Fruit fly (Drosophila melanogaster) Kc167 (cell line): ENCODE measurements around the gene CG17193.
A peak's percentile ranks its signal among the peaks of the same experiment; 100 is the strongest.

Experiments
- Myc ChIP-seq: fragments of >200 bp; optimal IDR thresholded peaks from 2 replicates; lab custom pipeline; 2017; ENCODE audit warnings: missing external identifiers
- Sin3A ChIP-seq: fragments of >200 bp; optimal IDR thresholded peaks from 2 replicates; lab custom pipeline; 2018; ENCODE audit warnings: missing external identifiers
- h ChIP-seq: fragments of >200 bp; optimal IDR thresholded peaks from 3 replicates; lab custom pipeline; 2018; ENCODE audit warnings: missing external identifiers
- insv ChIP-seq: fragments of >200 bp; optimal IDR thresholded peaks from 3 replicates; lab custom pipeline; 2018; ENCODE audit warnings: missing external identifiers
- psq ChIP-seq: fragments of >200 bp; optimal IDR thresholded peaks from 2 replicates; lab custom pipeline; 2017; ENCODE audit warnings: missing external identifiers
- ttk ChIP-seq: sonication (Bioruptor generic); optimal IDR thresholded peaks from 2 replicates; lab custom pipeline; 2017; ENCODE audit warnings: missing external identifiers

Gene CG17193

DNA sequence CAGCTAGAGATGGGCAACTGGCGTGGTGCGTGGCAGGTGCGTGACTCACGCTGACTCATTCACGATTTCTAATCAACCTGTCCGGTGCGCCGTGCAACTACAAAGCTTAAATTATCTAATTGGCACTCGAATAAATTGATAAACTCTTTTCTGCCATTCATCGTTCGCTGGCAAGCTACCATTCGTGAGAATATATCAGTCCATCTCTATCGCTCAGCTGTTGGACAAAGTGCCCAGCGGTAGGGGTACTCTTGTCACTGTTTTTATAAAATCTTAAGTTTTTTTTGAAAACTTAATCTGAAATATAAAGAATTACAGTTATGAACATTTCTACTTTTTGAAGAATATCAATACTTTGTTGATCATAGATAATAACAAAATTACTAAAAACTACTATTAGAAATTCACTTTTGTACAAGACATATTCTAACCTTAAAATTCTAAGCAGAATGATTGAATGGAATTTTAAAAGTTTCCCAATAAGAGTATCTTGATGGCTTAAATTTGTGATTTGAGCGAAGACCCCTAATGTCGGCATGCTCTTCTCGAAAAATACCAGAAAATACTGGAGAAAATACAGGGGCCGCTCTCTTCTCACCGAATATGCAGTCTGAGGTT, 34.6 kb downstream of the CG17193 start, which contains the start of the genes PIG-L and psidin:
Gene PIG-L (minus strand): TSS at position 187 of the 618 bp plus-strand sequence.
Gene psidin (plus strand): TSS at position 553 of the 618 bp plus-strand sequence.
- TF ChIP-seq insv: no peak
- no peak for TF ChIP-seq ttk (lab: Kevin White, UChicago)
- TF ChIP-seq Sin3A: no peak
- TF ChIP-seq h (lab: Kevin White, UChicago): no peak

DNA sequence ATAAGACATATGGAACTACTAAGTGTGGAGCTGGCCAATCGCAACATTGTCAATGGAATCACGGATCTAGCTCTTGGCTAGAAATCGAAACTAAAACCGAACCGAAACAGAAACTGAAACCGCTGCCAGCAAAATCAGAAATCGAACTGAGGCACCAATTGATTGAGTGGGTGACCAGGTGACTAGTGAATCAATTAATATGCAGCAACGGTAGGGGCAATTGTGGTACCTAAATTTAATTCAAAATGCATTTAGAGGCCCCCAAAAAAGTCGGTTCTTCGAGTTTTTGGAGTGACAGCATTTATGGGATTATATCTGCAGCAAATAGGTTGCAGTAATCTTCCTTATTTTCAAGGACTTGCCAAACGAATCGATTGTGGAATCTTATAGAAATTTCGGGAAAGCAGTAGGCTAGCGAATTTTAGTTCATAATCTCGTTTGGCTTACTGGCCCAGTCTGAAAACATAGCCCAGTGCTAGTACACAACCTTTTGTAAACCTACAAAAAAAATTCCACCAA, 42.4 kb downstream of the CG17193 start, which contains the start of the genes CG17190 and CG4836:
Gene CG17190 (minus strand): TSS at position 101 of the 519 bp plus-strand sequence.
Gene CG4836 (plus strand): TSS at position 469 of the 519 bp plus-strand sequence.
- TF ChIP-seq Myc: no peak
- no peak for TF ChIP-seq ttk (lab: Kevin White, UChicago)
- no peak for TF ChIP-seq h (lab: Kevin White, UChicago)
- TF ChIP-seq Sin3A: no peak
- TF ChIP-seq psq (lab: Kevin White, UChicago): no peak
- no peak for TF ChIP-seq insv

DNA sequence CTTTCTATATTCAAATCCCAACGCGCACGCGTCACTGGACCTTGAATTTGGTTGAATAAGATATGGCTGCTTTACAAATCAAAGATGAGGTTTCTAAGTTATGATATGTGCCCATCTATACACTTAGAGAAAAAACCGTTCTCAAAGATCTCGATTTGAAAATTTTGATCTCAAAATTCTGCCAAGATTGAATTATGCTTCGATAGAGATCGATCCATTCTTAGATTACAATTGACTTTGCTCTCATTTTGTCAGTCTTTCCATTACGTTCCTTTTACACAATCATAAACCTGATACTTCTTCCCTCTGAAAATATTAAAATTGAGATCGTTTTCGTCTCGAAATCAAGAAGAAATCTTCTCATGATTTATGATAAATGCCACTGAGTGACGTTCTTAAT, 43.2 kb downstream of the CG17193 start:
- no peak for TF ChIP-seq Myc
- TF ChIP-seq Sin3A: no peak
- TF ChIP-seq h (lab: Kevin White, UChicago): no peak
- TF ChIP-seq insv: no peak
- TF ChIP-seq psq (lab: Kevin White, UChicago): no peak
- TF ChIP-seq ttk (lab: Kevin White, UChicago): no peak

dm6 chr3R:20010942-20011341, 45.0 kb downstream of the CG17193 start:
- TF ChIP-seq h (lab: Kevin White, UChicago): no peak
- TF ChIP-seq Sin3A: no peak
- no peak for TF ChIP-seq ttk (lab: Kevin White, UChicago)
- TF ChIP-seq psq (lab: Kevin White, UChicago): no peak
- TF ChIP-seq insv: no peak
- no peak for TF ChIP-seq Myc

dm6 chr3R:20008372-20009051, 47.4 kb downstream of the CG17193 start, which contains the start of the genes Hs6st and MED25:
Gene Hs6st, minus strand, starts transcription at chr3R:20008512.
Gene MED25, plus strand, starts transcription at chr3R:20008947.
- TF ChIP-seq h (lab: Kevin White, UChicago): no peak
- TF ChIP-seq Myc: no peak
- peak; percentile 91 for TF ChIP-seq psq (lab: Kevin White, UChicago)

DNA sequence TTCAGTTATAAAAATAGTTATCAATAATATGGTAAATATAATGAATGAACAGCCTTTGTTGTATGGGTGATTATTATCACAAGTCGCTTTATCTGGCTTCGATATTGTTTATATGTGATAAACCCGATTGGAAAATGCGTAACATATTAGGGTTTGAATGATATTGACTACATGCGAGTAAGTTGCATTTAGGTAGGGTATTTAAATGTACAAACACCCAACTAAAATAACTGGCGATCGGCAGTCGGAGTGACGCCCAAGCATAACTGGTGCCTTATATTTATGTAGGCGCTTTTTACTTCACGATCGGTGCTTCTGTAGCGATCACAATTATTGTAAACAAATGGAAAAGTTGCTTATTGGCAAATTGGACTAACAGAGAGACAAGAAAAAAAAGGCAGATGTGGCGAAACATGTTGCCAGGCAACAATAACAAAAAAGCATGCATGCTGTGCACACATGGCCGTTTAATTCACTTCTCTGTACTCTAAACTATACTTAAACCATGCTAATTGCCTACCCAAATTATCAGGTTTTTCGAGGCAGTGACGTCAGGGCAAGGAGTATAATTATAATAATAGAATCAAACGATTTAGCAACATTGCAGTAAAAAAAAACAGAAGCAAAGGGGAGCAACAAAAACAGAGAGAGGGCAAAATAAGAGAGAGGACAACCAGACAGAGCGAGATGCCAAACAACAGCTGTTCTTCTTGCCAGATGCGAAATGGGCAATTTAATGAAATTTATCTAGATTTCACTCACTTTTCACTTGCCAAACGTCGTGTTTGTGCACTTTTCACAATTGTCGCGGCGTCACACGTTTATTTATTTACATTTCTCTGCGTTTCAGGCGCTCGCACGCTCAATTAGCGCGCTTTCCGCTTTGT, 48.3 kb downstream of the CG17193 start:
- TF ChIP-seq Myc (no peak), Sin3A (no peak), insv (no peak), psq (lab: Kevin White, UChicago) (no peak)

- no peak for TF ChIP-seq h (lab: Kevin White, UChicago)
- TF ChIP-seq insv: no peak
- TF ChIP-seq Myc: no peak
- no peak for TF ChIP-seq ttk (lab: Kevin White, UChicago)
- TF ChIP-seq psq (lab: Kevin White, UChicago): no peak
- no peak for TF ChIP-seq Sin3A
Observed at dm6 chr3R:20006617-20007016, 49.3 kb downstream of the CG17193 start.

DNA sequence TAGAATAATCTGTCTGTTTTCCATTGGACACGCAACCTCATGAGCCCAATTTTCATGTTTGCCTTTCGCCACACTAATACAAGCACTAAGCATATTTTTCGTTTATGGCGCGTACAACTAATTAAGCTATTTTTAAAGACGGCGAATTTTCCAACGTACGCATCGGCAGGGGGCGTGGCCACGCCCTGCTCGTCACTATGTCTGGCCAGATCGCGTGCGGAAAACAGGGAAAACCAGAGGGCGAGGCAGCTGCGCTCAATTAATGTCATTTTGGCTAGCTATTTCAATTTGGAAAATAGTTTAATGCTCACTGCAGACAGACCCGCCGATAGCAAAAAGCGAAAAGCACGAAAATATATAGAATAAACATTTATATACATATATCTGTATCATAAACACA, 51.2 kb downstream of the CG17193 start:
- TF ChIP-seq Myc (no peak), h (lab: Kevin White, UChicago) (no peak)

dm6 chr3R:20001595-20001997, 54.3 kb downstream of the CG17193 start:
- no peak for TF ChIP-seq h (lab: Kevin White, UChicago)
- no peak for TF ChIP-seq Myc
- TF ChIP-seq insv: no peak
- no peak for TF ChIP-seq psq (lab: Kevin White, UChicago)
- no peak for TF ChIP-seq Sin3A
- TF ChIP-seq ttk (lab: Kevin White, UChicago): no peak

DNA sequence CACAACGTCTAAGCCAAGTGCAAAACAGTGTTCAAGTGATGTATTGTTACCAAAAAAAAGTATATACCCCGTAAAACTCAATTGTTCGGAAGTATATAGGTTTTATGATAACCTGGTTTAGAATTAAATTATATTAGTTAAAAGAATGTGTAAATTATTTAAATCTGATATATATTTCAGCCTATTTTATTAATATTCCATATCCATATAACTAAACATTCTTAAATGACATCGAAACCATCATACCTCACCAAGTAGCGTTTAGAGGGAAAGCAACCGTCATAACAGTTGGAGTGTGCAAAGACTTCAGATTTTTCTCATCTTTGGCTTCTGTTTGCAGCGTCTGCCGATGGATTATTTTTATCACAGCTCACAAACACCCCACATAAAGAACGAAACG, 56.4 kb downstream of the CG17193 start:
- no peak for TF ChIP-seq psq (lab: Kevin White, UChicago)
- no peak for TF ChIP-seq insv
- no peak for TF ChIP-seq Sin3A
- TF ChIP-seq Myc: no peak
- TF ChIP-seq ttk (lab: Kevin White, UChicago): no peak
- no peak for TF ChIP-seq h (lab: Kevin White, UChicago)

- TF ChIP-seq psq (lab: Kevin White, UChicago) (no peak), ttk (lab: Kevin White, UChicago) (no peak), Myc (no peak), h (lab: Kevin White, UChicago) (no peak), insv (no peak), Sin3A (no peak)
Observed at dm6 chr3R:19998418-19998817, 57.5 kb downstream of the CG17193 start.

- TF ChIP-seq Sin3A: no peak
- TF ChIP-seq ttk (lab: Kevin White, UChicago): no peak
- TF ChIP-seq psq (lab: Kevin White, UChicago): no peak
- TF ChIP-seq h (lab: Kevin White, UChicago): no peak
- no peak for TF ChIP-seq insv
- TF ChIP-seq Myc: no peak
Observed at dm6 chr3R:19997526-19998070, 58.3 kb downstream of the CG17193 start.
